Worm (Caenorhabditis elegans) whole organism, mixed stage, embryonic: ENCODE measurements around the gene F08F3.4.

Experiments used
- M03D4.4 ChIP-seq: sonication (generic microtip); optimal IDR thresholded peaks from 2 replicates; lab custom pipeline; 2017; ENCODE audit warnings: mild to moderate bottlenecking, missing genetic modification characterization, missing compliant biosample characterization
- bed-3 ChIP-seq: fragments of 200-800 bp; sonication (Bioruptor generic); optimal IDR thresholded peaks from 3 replicates; lab custom pipeline; 2018; ENCODE audit warnings: mild to moderate bottlenecking, missing genetic modification characterization, moderate library complexity, missing compliant biosample characterization
- blmp-1 ChIP-seq: fragments of 150-350 bp; optimal IDR thresholded peaks from 2 replicates; lab custom pipeline; 2014; ENCODE audit warnings: missing biosample characterization, missing genetic modification characterization
- ceh-39 ChIP-seq: fragments of 150-350 bp; optimal IDR thresholded peaks from 2 replicates; lab custom pipeline; 2014; ENCODE audit warnings: missing biosample characterization, missing genetic modification characterization
- ceh-43 ChIP-seq: fragments of 200-800 bp; sonication (Bioruptor generic); optimal IDR thresholded peaks from 2 replicates; lab custom pipeline; 2018; ENCODE audit warnings: mild to moderate bottlenecking, missing genetic modification characterization, moderate library complexity, missing compliant biosample characterization
- ceh-83 ChIP-seq: fragments of 200-800 bp; sonication (Bioruptor generic); optimal IDR thresholded peaks from 2 replicates; lab custom pipeline; 2018; ENCODE audit warnings: mild to moderate bottlenecking, missing genetic modification characterization, missing compliant biosample characterization
- ces-1 ChIP-seq: fragments of 150-350 bp; optimal IDR thresholded peaks from 2 replicates; lab custom pipeline; 2014; ENCODE audit warnings: missing biosample characterization, missing genetic modification reagents, missing genetic modification characterization
- elt-1 ChIP-seq: sonication (generic microtip); optimal IDR thresholded peaks from 2 replicates; lab custom pipeline; 2017; ENCODE audit warnings: missing genetic modification characterization, mild to moderate bottlenecking, missing compliant biosample characterization, antibody characterized with exemption, moderate library complexity, borderline replicate concordance; ENCODE audit not compliant: insufficient read depth
- elt-3 ChIP-seq: fragments of 150-350 bp; optimal IDR thresholded peaks from 2 replicates; lab custom pipeline; 2014; ENCODE audit warnings: missing biosample characterization, missing genetic modification characterization
- flh-1 ChIP-seq: fragments of 200-800 bp; sonication (Bioruptor generic); optimal IDR thresholded peaks from 2 replicates; lab custom pipeline; 2018; ENCODE audit warnings: mild to moderate bottlenecking, missing genetic modification characterization, moderate library complexity, missing compliant biosample characterization
- hlh-1 ChIP-seq: fragments of 150-350 bp; optimal IDR thresholded peaks from 2 replicates; lab custom pipeline; 2014; ENCODE audit warnings: missing biosample characterization, missing genetic modification reagents, missing genetic modification characterization
- lin-13 ChIP-seq: fragments of 150-350 bp; optimal IDR thresholded peaks from 2 replicates; lab custom pipeline; 2014; ENCODE audit warnings: missing biosample characterization, missing genetic modification characterization
- lin-32 ChIP-seq: fragments of 200-800 bp; sonication (Bioruptor generic); optimal IDR thresholded peaks from 2 replicates; lab custom pipeline; 2018; ENCODE audit warnings: mild to moderate bottlenecking, missing genetic modification characterization, missing compliant biosample characterization
- mab-5 ChIP-seq: fragments of 150-350 bp; optimal IDR thresholded peaks from 2 replicates; lab custom pipeline; 2014; ENCODE audit warnings: missing biosample characterization, missing genetic modification characterization
- mep-1 ChIP-seq: fragments of 150-350 bp; optimal IDR thresholded peaks from 2 replicates; lab custom pipeline; 2017; ENCODE audit warnings: missing biosample characterization, missing genetic modification reagents, missing genetic modification characterization, inconsistent platforms
- mls-2 ChIP-seq: sonication (generic microtip); optimal IDR thresholded peaks from 2 replicates; lab custom pipeline; 2016; ENCODE audit warnings: mild to moderate bottlenecking, missing genetic modification characterization, moderate library complexity, missing compliant biosample characterization
- nhr-12 ChIP-seq: fragments of 150-350 bp; optimal IDR thresholded peaks from 2 replicates; lab custom pipeline; 2014; ENCODE audit warnings: missing biosample characterization, missing genetic modification characterization
- nhr-2 ChIP-seq: fragments of 150-350 bp; optimal IDR thresholded peaks from 2 replicates; lab custom pipeline; 2014; ENCODE audit warnings: missing biosample characterization, missing genetic modification characterization
- nhr-237 ChIP-seq: fragments of 150-350 bp; optimal IDR thresholded peaks from 2 replicates; lab custom pipeline; 2014; ENCODE audit warnings: missing biosample characterization, missing genetic modification characterization
- pha-4 ChIP-seq: fragments of 150-350 bp; optimal IDR thresholded peaks from 2 replicates; lab custom pipeline; 2018; ENCODE audit warnings: missing biosample characterization, missing genetic modification reagents, missing genetic modification characterization
- sem-2 ChIP-seq: fragments of 200-800 bp; sonication (Bioruptor generic); optimal IDR thresholded peaks from 2 replicates; lab custom pipeline; 2018; ENCODE audit warnings: mild to moderate bottlenecking, missing genetic modification characterization, missing compliant biosample characterization
- sptf-1 ChIP-seq: sonication (generic microtip); optimal IDR thresholded peaks from 2 replicates; lab custom pipeline; 2017; ENCODE audit warnings: mild to moderate bottlenecking, missing genetic modification characterization, moderate library complexity, missing compliant biosample characterization
- tbx-8 ChIP-seq: fragments of 200-800 bp; sonication (Bioruptor generic); optimal IDR thresholded peaks from 2 replicates; lab custom pipeline; 2018; ENCODE audit warnings: mild to moderate bottlenecking, missing genetic modification characterization, moderate library complexity, missing compliant biosample characterization
- unc-62 ChIP-seq: fragments of 150-350 bp; optimal IDR thresholded peaks from 2 replicates; lab custom pipeline; 2014; ENCODE audit warnings: missing biosample characterization, missing genetic modification reagents, missing genetic modification characterization
- zip-8 ChIP-seq: fragments of 150-350 bp; optimal IDR thresholded peaks from 2 replicates; lab custom pipeline; 2014; ENCODE audit warnings: missing biosample characterization, missing genetic modification characterization

The F08F3.4 gene

DNA sequence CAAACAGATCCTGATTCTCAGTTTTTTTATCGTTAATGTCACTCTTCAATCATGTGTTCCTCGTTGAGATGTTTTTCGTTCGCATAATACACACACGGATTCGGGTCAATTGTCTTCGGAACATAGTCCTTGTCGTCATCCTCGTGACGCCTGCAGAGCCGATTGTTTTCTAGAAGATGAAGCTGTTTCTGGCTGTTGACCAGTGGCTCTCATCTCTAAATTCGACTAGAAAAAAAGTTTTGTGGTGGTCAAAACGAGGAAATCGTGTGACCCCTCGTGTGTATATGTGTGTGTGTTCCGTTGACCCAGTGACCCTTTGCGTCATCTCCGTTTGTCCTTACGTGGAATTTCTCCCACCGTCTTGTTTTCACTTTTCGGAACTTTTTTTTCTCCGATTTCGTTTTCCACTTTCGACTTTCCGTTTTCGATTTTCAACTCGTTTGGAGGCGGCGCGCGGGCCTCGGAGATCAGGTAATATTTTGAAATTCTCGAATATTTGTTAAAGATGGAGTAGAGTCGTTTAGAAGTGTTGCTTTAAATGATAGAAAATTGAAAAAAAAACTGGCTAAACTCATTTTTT, 24.8 kb upstream of the F08F3.4 start, which contains the start of gene C35A11.2:
Gene C35A11.2, plus strand, starts transcription at position 386 of the 580 bp plus-strand sequence.
- TF ChIP-seq tbx-8 (GFP tag; lab: Kevin White, UChicago) (no peak), blmp-1 (peak; percentile 75)
- TF ChIP-seq, all 35 proteins: peak for 1

DNA sequence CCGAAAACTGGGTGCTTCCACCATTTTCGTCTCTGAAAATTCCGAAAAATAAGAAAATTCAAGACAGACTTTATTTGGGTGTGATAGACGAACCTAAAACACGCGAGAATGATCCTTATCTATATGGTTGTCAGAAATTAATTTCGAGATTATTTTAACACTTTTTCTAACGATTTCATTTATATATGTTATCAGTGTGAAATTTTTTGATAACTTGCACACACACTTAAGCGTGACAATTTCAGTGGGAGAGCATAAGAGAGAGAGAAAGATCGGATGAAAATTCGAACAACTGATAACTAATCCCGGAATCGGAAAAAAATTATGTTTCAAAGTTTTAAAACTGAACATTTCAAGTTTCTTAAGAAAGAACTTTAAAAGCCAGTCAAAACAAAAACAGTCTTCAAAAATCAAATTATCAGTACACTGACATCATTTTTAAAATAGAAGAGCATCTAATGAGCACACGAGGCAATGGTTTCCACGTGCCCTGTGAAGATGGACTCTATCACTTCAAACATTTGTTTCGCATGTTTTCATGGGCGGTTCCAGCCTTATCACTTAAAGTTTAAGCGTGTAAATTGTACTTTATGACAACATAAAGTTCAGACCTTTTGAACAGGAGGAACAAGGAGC, 17.6 kb upstream of the F08F3.4 start, which contains the start of gene C35A11.4:
Gene C35A11.4, minus strand, starts transcription at position 156 of the 636 bp plus-strand sequence.
- no peak for TF ChIP-seq unc-62 (GFP tag; lab: Kevin White, UChicago)
- TF ChIP-seq hlh-1 (tag; lab: Kevin White, UChicago), result no peak
- TF ChIP-seq ces-1, result no peak
- no peak for TF ChIP-seq mep-1 (tag; lab: Kevin White, UChicago)
- TF ChIP-seq ceh-43 (GFP tag; lab: Kevin White, UChicago), result no peak
- no peak for TF ChIP-seq ceh-83

ce11 chrV:5403938-5404337, 6.8 kb upstream of the F08F3.4 start:
- no peak for TF ChIP-seq hlh-1 (tag; lab: Kevin White, UChicago)
- TF ChIP-seq nhr-12 (tag; lab: Kevin White, UChicago), result no peak
- TF ChIP-seq M03D4.4 (tag; lab: Kevin White, UChicago), result no peak
- no peak for TF ChIP-seq mep-1 (tag; lab: Kevin White, UChicago)
- TF ChIP-seq sptf-1 (tag; lab: Kevin White, UChicago), result no peak
- TF ChIP-seq unc-62 (GFP tag; lab: Kevin White, UChicago), result no peak
- TF ChIP-seq tbx-8 (GFP tag; lab: Kevin White, UChicago), result no peak
- no peak for TF ChIP-seq ceh-43 (GFP tag; lab: Kevin White, UChicago)
- TF ChIP-seq mls-2, result no peak

DNA sequence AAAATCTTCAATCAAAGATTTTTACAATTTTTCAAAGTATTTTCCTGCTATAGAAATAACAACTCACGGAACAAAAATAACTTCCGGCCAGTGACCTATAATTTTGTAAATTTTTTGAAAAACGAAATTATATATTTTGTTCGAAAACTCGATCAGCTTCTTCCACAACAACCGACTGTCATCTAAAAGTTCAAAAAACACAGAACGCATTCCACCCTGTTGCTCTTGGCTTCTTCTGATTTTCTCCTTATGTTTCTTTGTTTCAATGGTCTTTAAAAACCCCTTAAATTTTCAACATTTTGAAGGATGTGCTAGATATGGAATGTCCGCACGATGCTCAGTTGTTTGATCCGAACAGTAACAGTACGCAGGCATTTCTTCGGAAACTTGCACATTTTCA, 5.7 kb upstream of the F08F3.4 start, which contains the start of gene dmsr-7:
Gene dmsr-7, plus strand, starts transcription at position 301 of the 400 bp plus-strand sequence.
- no peak for TF ChIP-seq nhr-12 (tag; lab: Kevin White, UChicago)
- no peak for TF ChIP-seq sptf-1 (tag; lab: Kevin White, UChicago)
- TF ChIP-seq sem-2 (GFP tag; lab: Kevin White, UChicago), result no peak
- no peak for TF ChIP-seq pha-4 (tag; lab: Kevin White, UChicago)
- no peak for TF ChIP-seq blmp-1
- no peak for TF ChIP-seq ceh-39 (tag; lab: Kevin White, UChicago)

DNA sequence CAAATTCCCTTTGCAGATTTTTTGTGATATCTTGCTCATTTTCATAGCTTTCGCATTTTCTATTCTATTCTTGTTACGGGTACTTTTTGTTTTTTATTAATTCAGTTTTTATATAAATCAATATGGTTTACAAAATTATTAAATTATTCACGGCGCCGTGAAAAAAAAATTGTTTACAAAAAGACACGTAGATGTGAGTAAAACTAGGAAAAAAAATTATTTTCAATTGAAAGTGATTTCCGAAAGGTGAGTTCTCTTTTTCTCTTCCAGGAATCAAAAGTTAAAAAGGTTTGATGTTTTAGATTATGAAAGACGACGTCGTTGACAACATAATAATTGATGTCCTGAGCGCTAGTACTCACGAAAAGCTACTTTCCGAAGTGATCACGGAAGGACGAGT, 2.5 kb upstream of the F08F3.4 start, which contains the start of gene C25A6.1:
Gene C25A6.1, plus strand, starts transcription at position 301 of the 400 bp plus-strand sequence.
- TF ChIP-seq sem-2 (GFP tag; lab: Kevin White, UChicago) (no peak), blmp-1 (no peak), nhr-2 (tag; lab: Kevin White, UChicago) (no peak), nhr-237 (tag; lab: Kevin White, UChicago) (no peak), ceh-83 (no peak), mab-5 (tag; lab: Kevin White, UChicago) (no peak), hlh-1 (tag; lab: Kevin White, UChicago) (no peak), lin-32 (GFP tag; lab: Kevin White, UChicago) (no peak), ceh-43 (GFP tag; lab: Kevin White, UChicago) (no peak), lin-13 (tag; lab: Kevin White, UChicago) (no peak), zip-8 (tag; lab: Kevin White, UChicago) (no peak), M03D4.4 (tag; lab: Kevin White, UChicago) (no peak), elt-1 (tag; lab: Kevin White, UChicago) (no peak), flh-1 (no peak), elt-3 (tag; lab: Kevin White, UChicago) (no peak), bed-3 (GFP tag; lab: Kevin White, UChicago) (no peak)

DNA sequence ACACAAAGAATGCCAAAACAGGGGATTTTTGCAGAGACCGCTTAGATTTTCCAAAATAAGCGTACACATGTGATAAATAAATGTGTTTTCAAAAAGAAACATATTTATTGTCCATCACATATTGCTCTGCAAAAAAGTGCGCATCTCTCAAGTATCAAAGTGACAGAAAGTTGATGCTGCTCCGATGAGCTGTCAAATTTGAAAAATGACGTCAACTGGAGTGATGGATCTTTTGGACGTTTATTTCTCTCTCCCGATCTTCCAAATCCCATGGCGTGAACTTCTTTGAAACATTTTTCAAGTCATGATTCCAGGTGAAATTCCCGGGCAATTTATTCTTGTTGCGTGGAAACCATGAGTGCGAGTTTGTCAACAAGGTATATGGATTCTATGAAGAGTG, 1.8 kb upstream of the F08F3.4 start:
- TF ChIP-seq ceh-39 (tag; lab: Kevin White, UChicago) (no peak), nhr-237 (tag; lab: Kevin White, UChicago) (no peak), unc-62 (GFP tag; lab: Kevin White, UChicago) (peak; percentile 88), hlh-1 (tag; lab: Kevin White, UChicago) (no peak), bed-3 (GFP tag; lab: Kevin White, UChicago) (no peak), zip-8 (tag; lab: Kevin White, UChicago) (no peak), mep-1 (tag; lab: Kevin White, UChicago) (no peak)
